Worm (Caenorhabditis elegans): ENCODE results near the gene Y116A8C.43.

The Y116A8C.43 gene

ce11 chrIV:17118987-17119732 is 30.5 kb downstream of the Y116A8C.43 start, which contains the start of gene itsn-1:
TSS of gene itsn-1 (plus strand) at chrIV:17119682.
- TF ChIP-seq lin-14 (GFP tag; optimal IDR thresholded peaks at IDR 0.05) (peak; percentile 26), egl-27 (tag; optimal IDR thresholded peaks at IDR 0.05) (no peak), nhr-90 (tag; optimal IDR thresholded peaks at IDR 0.05; ENCODE audit: poor library complexity) (no peak), tlp-1 (tag; optimal IDR thresholded peaks at IDR 0.05) (no peak), fkh-10 (GFP tag; optimal IDR thresholded peaks at IDR 0.05) (no peak), unc-86 (tag; optimal IDR thresholded peaks at IDR 0.05) (no peak), C16A3.4 (tag; optimal IDR thresholded peaks at IDR 0.05) (no peak), unc-98 (GFP tag; IDR thresholded peaks at IDR 0.05) (0 out of 2 replicates have a peak, but pooled peaks have one; percentile 7)

- peak in 1 of 2 experiments; percentile 16 for TF ChIP-seq efl-1 (optimal IDR thresholded peaks at IDR 0.05)
- peak in 1 of 2 experiments; percentile 74 for TF ChIP-seq efl-1 (GFP tag; optimal IDR thresholded peaks at IDR 0.05 in 1 of 2)
- no peak for TF ChIP-seq zip-4 (GFP tag; optimal IDR thresholded peaks at IDR 0.05)
Observed at ce11 chrIV:17121058-17121773, 32.6 kb downstream of the Y116A8C.43 start.

- TF ChIP-seq lin-39 (tag; optimal IDR thresholded peaks at IDR 0.05) (no peak), rnt-1 (tag; optimal IDR thresholded peaks at IDR 0.05) (no peak), nhr-28 (tag; optimal IDR thresholded peaks at IDR 0.05) (no peak), unc-130 (tag; optimal IDR thresholded peaks at IDR 0.05) (no peak), ceh-82 (tag; optimal IDR thresholded peaks at IDR 0.05) (no peak), nhr-12 (tag; optimal IDR thresholded peaks at IDR 0.05) (no peak), C04F5.9 (tag; optimal IDR thresholded peaks at IDR 0.05) (no peak), lsy-2 (tag; optimal IDR thresholded peaks at IDR 0.05) (no peak), vab-15 (tag; optimal IDR thresholded peaks at IDR 0.05) (no peak), swsn-7 (tag; optimal IDR thresholded peaks at IDR 0.05) (no peak)
Observed at ce11 chrIV:17125967-17126366, 37.3 kb downstream of the Y116A8C.43 start.

ce11 chrIV:17126512-17126911 is 37.9 kb downstream of the Y116A8C.43 start:
- TF ChIP-seq unc-30 (tag; optimal IDR thresholded peaks at IDR 0.05) (no peak), lin-35 (GFP tag; optimal IDR thresholded peaks at IDR 0.05) (peak in 1 of 2 experiments; percentile 26), fkh-4 (tag; optimal IDR thresholded peaks at IDR 0.05; ENCODE audit: borderline replicate concordance) (no peak), ceh-90 (tag; optimal IDR thresholded peaks at IDR 0.05) (peak; percentile 28), efl-1 (optimal IDR thresholded peaks at IDR 0.05) (peak; percentile 16 to 50), efl-1 (GFP tag; optimal IDR thresholded peaks at IDR 0.05 in 1 of 2) (peak; percentile 60 to 93), dpl-1 (GFP tag; optimal IDR thresholded peaks at IDR 0.05) (peak in 2 of 3 experiments; percentile 39 to 57)

ce11 chrIV:17131035-17131595 is 42.5 kb downstream of the Y116A8C.43 start, which contains the start of the genes Y116A8C.37 and Y116A8C.38:
TSS of gene Y116A8C.37 (minus strand) at chrIV:17131135.
TSS of gene Y116A8C.38 (plus strand) at chrIV:17131545.
- TF ChIP-seq Y116A8C.19 (tag; optimal IDR thresholded peaks at IDR 0.05; ENCODE audit: borderline replicate concordance) (no peak), lin-15B (tag; optimal IDR thresholded peaks at IDR 0.05) (no peak), nhr-19 (GFP tag; conservative IDR thresholded peaks at IDR 0.05) (no peak), sox-4 (tag; optimal IDR thresholded peaks at IDR 0.05) (no peak), xbp-1 (tag; optimal IDR thresholded peaks at IDR 0.05) (no peak), egl-27 (tag; optimal IDR thresholded peaks at IDR 0.05) (no peak), nhr-77 (tag; optimal IDR thresholded peaks at IDR 0.05) (no peak), fkh-10 (GFP tag; optimal IDR thresholded peaks at IDR 0.05) (no peak), blmp-1 (tag; optimal IDR thresholded peaks at IDR 0.05) (no peak), tbx-2 (tag; optimal IDR thresholded peaks at IDR 0.05) (no peak), lin-35 (GFP tag; optimal IDR thresholded peaks at IDR 0.05) (no peak), skn-1 (tag; optimal IDR thresholded peaks at IDR 0.05) (no peak), C04F5.9 (tag; optimal IDR thresholded peaks at IDR 0.05) (no peak), egl-13 (tag; optimal IDR thresholded peaks at IDR 0.05) (no peak), nhr-11 (tag; optimal IDR thresholded peaks at IDR 0.05) (no peak), fos-1 (tag; optimal IDR thresholded peaks at IDR 0.05) (no peak), alr-1 (tag; optimal IDR thresholded peaks at IDR 0.05; ENCODE audit: borderline replicate concordance) (no peak)

Data from whole organism, L1 larva.